Worm (Caenorhabditis elegans) whole organism, L4 larva: ENCODE results near the gene F20G2.1.

Source experiments
- T20F7.1 ChIP-seq: fragments of 200-800 bp; sonication (Bioruptor generic); optimal IDR thresholded peaks from 2 replicates; lab custom pipeline; 2018; ENCODE audit warnings: mild to moderate bottlenecking, missing genetic modification characterization, missing compliant biosample characterization
- Y105C5A.15 ChIP-seq: fragments of 200-800 bp; sonication (Bioruptor generic); IDR thresholded peaks from 2 replicates; pipeline ENCODE4 v1.3.6; 2022; ENCODE audit warnings: missing genetic modification characterization, missing compliant biosample characterization
- Y48G9A.11 ChIP-seq: fragments of 200-800 bp; sonication (Bioruptor generic); IDR thresholded peaks from 2 replicates; pipeline ENCODE4 v1.3.6; 2022; ENCODE audit warnings: missing genetic modification reagents, missing genetic modification characterization, missing compliant biosample characterization
- Y75B8A.6 ChIP-seq: fragments of 200-800 bp; sonication (Bioruptor generic); IDR thresholded peaks from 2 replicates; pipeline ENCODE4 v1.3.6; 2022; ENCODE audit warnings: missing genetic modification reagents, missing genetic modification characterization, missing compliant biosample characterization
- ZK546.5 ChIP-seq, 2 experiments: sonication (generic microtip); optimal IDR thresholded peaks; 2 replicates each; lab custom pipeline; 2017; ENCODE audit warnings: missing biosample characterization in 2 of 2, missing genetic modification characterization in 2 of 2
- aha-1 ChIP-seq: fragments of 150-350 bp; peaks from one replicate; lab custom pipeline; 2014; ENCODE audit warnings: missing biosample characterization, missing genetic modification characterization
- ceh-28 ChIP-seq: fragments of 150-350 bp; optimal IDR thresholded peaks from 2 replicates; lab custom pipeline; 2014; ENCODE audit warnings: missing biosample characterization, missing genetic modification reagents, missing genetic modification characterization
- ceh-44 ChIP-seq: fragments of 200-800 bp; sonication (Bioruptor generic); IDR thresholded peaks from 2 replicates; pipeline ENCODE4 v1.3.6; 2022; ENCODE audit warnings: missing genetic modification reagents, missing genetic modification characterization, missing compliant biosample characterization
- ceh-82 ChIP-seq: sonication (generic microtip); optimal IDR thresholded peaks from 2 replicates; lab custom pipeline; 2017; ENCODE audit warnings: missing biosample characterization, missing genetic modification characterization
- daf-12 ChIP-seq: fragments of 150-350 bp; optimal IDR thresholded peaks from 2 replicates; lab custom pipeline; 2014; ENCODE audit warnings: missing biosample characterization, missing genetic modification reagents, missing genetic modification characterization
- daf-16 ChIP-seq, 3 experiments: sonication (generic microtip); optimal IDR thresholded peaks; 2 replicates each; lab custom pipeline; 2016 to 2017; ENCODE audit warnings: missing genetic modification characterization in 3 of 3, missing genetic modification reagents in 3 of 3, mild to moderate bottlenecking in 2 of 3, missing compliant biosample characterization in 2 of 3, missing biosample characterization in 1 of 3, moderate library complexity in 1 of 3
- dmd-6 ChIP-seq: fragments of 200-800 bp; sonication (Bioruptor generic); IDR thresholded peaks from 2 replicates; pipeline ENCODE4 v1.3.6; 2022; ENCODE audit warnings: missing genetic modification reagents, missing genetic modification characterization, missing compliant biosample characterization
- dpl-1 ChIP-seq: fragments of 150-350 bp; optimal IDR thresholded peaks from 2 replicates; lab custom pipeline; 2014; ENCODE audit warnings: missing biosample characterization, missing genetic modification reagents, missing genetic modification characterization
- dve-1 ChIP-seq: sonication (generic microtip); optimal IDR thresholded peaks from 2 replicates; lab custom pipeline; 2017; ENCODE audit warnings: antibody characterized with exemption, mild to moderate bottlenecking, missing genetic modification characterization, missing compliant biosample characterization; ENCODE audit not compliant: insufficient read depth
- fkh-10 ChIP-seq: fragments of 150-350 bp; optimal IDR thresholded peaks from 2 replicates; lab custom pipeline; 2014; ENCODE audit warnings: missing biosample characterization, missing genetic modification reagents, missing genetic modification characterization
- hlh-11 ChIP-seq: fragments of 200-800 bp; sonication (Bioruptor generic); optimal IDR thresholded peaks from 2 replicates; lab custom pipeline; 2018; ENCODE audit warnings: mild to moderate bottlenecking, missing genetic modification characterization, missing compliant biosample characterization
- jun-1 ChIP-seq: fragments of 150-350 bp; optimal IDR thresholded peaks from 2 replicates; lab custom pipeline; 2014; ENCODE audit warnings: missing biosample characterization, missing genetic modification reagents, missing genetic modification characterization
- lin-1 ChIP-seq: fragments of 200-800 bp; sonication (Bioruptor generic); IDR thresholded peaks from 2 replicates; pipeline ENCODE4 v1.3.6; 2022; ENCODE audit warnings: missing genetic modification reagents, missing genetic modification characterization, missing compliant biosample characterization
- lir-3 ChIP-seq: sonication (generic microtip); optimal IDR thresholded peaks from 2 replicates; lab custom pipeline; 2016; ENCODE audit warnings: mild to moderate bottlenecking, missing genetic modification characterization, missing compliant biosample characterization
- lsy-2 ChIP-seq, 2 experiments: fragments of 150-350 bp in 1 of 2; sonication (generic microtip) in 1 of 2; optimal IDR thresholded peaks; 2 replicates each; lab custom pipeline; 2014 to 2017; ENCODE audit warnings: missing biosample characterization in 2 of 2, missing genetic modification characterization in 2 of 2
- mdl-1 ChIP-seq, 2 experiments: fragments of 150-350 bp in 1 of 2; sonication (generic microtip) in 1 of 2; optimal IDR thresholded peaks; 2 replicates each; lab custom pipeline; 2014 to 2017; ENCODE audit warnings: missing biosample characterization in 2 of 2, missing genetic modification characterization in 2 of 2
- mdt-29 ChIP-seq: fragments of 200-800 bp; sonication (Bioruptor generic); IDR thresholded peaks from 2 replicates; pipeline ENCODE4 v1.3.6; 2022; ENCODE audit warnings: missing genetic modification reagents, missing genetic modification characterization, missing compliant biosample characterization
- nhr-10 ChIP-seq: fragments of 150-350 bp; optimal IDR thresholded peaks from 2 replicates; lab custom pipeline; 2014; ENCODE audit warnings: missing biosample characterization, missing genetic modification characterization
- nhr-11 ChIP-seq: fragments of 150-350 bp; optimal IDR thresholded peaks from 2 replicates; lab custom pipeline; 2014; ENCODE audit warnings: missing biosample characterization, missing genetic modification characterization
- nhr-111 ChIP-seq: fragments of 200-800 bp; sonication (Bioruptor generic); optimal IDR thresholded peaks from 2 replicates; lab custom pipeline; 2018; ENCODE audit warnings: mild to moderate bottlenecking, missing genetic modification characterization, missing compliant biosample characterization
- nhr-28 ChIP-seq: fragments of 150-350 bp; optimal IDR thresholded peaks from 2 replicates; lab custom pipeline; 2014; ENCODE audit warnings: missing biosample characterization, missing genetic modification characterization
- nhr-41 ChIP-seq: fragments of 200-800 bp; sonication (Bioruptor generic); IDR thresholded peaks from 2 replicates; pipeline ENCODE4 v1.3.6; 2022; ENCODE audit warnings: missing genetic modification reagents, missing genetic modification characterization, missing compliant biosample characterization
- nhr-76 ChIP-seq: fragments of 150-350 bp; optimal IDR thresholded peaks from 2 replicates; lab custom pipeline; 2014; ENCODE audit warnings: missing biosample characterization, missing genetic modification characterization
- nhr-77 ChIP-seq: fragments of 150-350 bp; optimal IDR thresholded peaks from 2 replicates; lab custom pipeline; 2014; ENCODE audit warnings: missing biosample characterization, missing genetic modification characterization
- pqm-1 ChIP-seq: sonication (generic microtip); optimal IDR thresholded peaks from 2 replicates; lab custom pipeline; 2017; ENCODE audit warnings: missing biosample characterization, missing genetic modification characterization
- rbr-2 ChIP-seq: sonication (generic microtip); optimal IDR thresholded peaks from 2 replicates; lab custom pipeline; 2016; ENCODE audit warnings: missing genotype, missing genetic modification characterization, missing compliant biosample characterization
- saeg-2 ChIP-seq: fragments of 200-800 bp; sonication (Bioruptor generic); IDR thresholded peaks from 2 replicates; pipeline ENCODE4 v1.3.6; 2022; ENCODE audit warnings: missing genetic modification reagents, missing genetic modification characterization, missing compliant biosample characterization
- set-16 ChIP-seq: fragments of 200-800 bp; sonication (Bioruptor generic); IDR thresholded peaks from 2 replicates; pipeline ENCODE4 v1.3.6; 2022; ENCODE audit warnings: missing genetic modification reagents, missing genetic modification characterization, missing compliant biosample characterization
- spr-1 ChIP-seq: sonication (generic microtip); optimal IDR thresholded peaks from 2 replicates; lab custom pipeline; 2016; ENCODE audit warnings: mild to moderate bottlenecking, missing genetic modification characterization, missing compliant biosample characterization
- unc-130 ChIP-seq: sonication (generic microtip); optimal IDR thresholded peaks from 2 replicates; lab custom pipeline; 2016; ENCODE audit warnings: missing genetic modification reagents, missing genetic modification characterization, missing compliant biosample characterization
- unc-62 ChIP-seq, 3 experiments: fragments of 150-350 bp in 1 of 3; sonication (generic microtip); optimal IDR thresholded peaks in 2 of 3; peaks in 1 of 3; 1 replicate in 1 of 3; 2 replicates in 2 of 3; lab custom pipeline; 2014 to 2017; ENCODE audit warnings: missing biosample characterization in 3 of 3, missing genetic modification characterization in 3 of 3, missing genetic modification reagents in 3 of 3, missing genotype in 1 of 3
- zip-2 ChIP-seq: fragments of 150-350 bp; optimal IDR thresholded peaks from 2 replicates; lab custom pipeline; 2014; ENCODE audit warnings: missing biosample characterization, missing genetic modification characterization

The F20G2.1 gene

ce11 chrV:13782190-13782589 is 28.8 kb upstream of the F20G2.1 start, which contains the start of gene decr-1.1 (continued):
- TF ChIP-seq spr-1 (no peak), zip-2 (tag; lab: Kevin White, UChicago) (no peak), nhr-41 (GFP tag; lab: Robert Waterston, UW) (no peak), nhr-10 (tag; lab: Kevin White, UChicago) (peak; percentile 19), daf-12 (no peak), T20F7.1 (GFP tag; lab: Kevin White, UChicago) (peak; percentile 28), saeg-2 (GFP tag; lab: Robert Waterston, UW) (no peak), nhr-77 (tag; lab: Kevin White, UChicago) (peak; percentile 55), ceh-82 (no peak), jun-1 (tag; lab: Kevin White, UChicago) (no peak), dve-1 (tag; lab: Kevin White, UChicago) (peak; percentile 17), lsy-2 (tag; optimal IDR thresholded peaks at IDR 0.05; lab: Kevin White, UChicago) (no peak), hlh-11 (peak; percentile 20), set-16 (GFP tag; lab: Robert Waterston, UW) (no peak), dpl-1 (GFP tag; lab: Kevin White, UChicago) (no peak), ZK546.5 (tag; optimal IDR thresholded peaks at IDR 0.05; lab: Kevin White, UChicago) (no peak), Y105C5A.15 (GFP tag; lab: Robert Waterston, UW) (no peak), nhr-76 (tag; lab: Kevin White, UChicago) (no peak), ceh-44 (no peak), lin-1 (GFP tag; lab: Robert Waterston, UW) (no peak), mdl-1 (tag; optimal IDR thresholded peaks at IDR 0.05; lab: Kevin White, UChicago) (no peak), nhr-11 (tag; lab: Kevin White, UChicago) (no peak), nhr-111 (GFP tag; lab: Kevin White, UChicago) (no peak)

- TF ChIP-seq Y75B8A.6 (GFP tag; lab: Robert Waterston, UW) (no peak), unc-62 (GFP tag; optimal IDR thresholded peaks at IDR 0.05 in 1 of 2; lab: Kevin White, UChicago) (peak in 1 of 2 experiments; percentile 97), unc-62 (tag; optimal IDR thresholded peaks at IDR 0.05; lab: Kevin White, UChicago) (no peak)
- TF ChIP-seq, all 104 proteins: peak for 1
Observed at ce11 chrV:13780902-13781301, 27.5 kb upstream of the F20G2.1 start.

- TF ChIP-seq daf-16 (GFP tag; optimal IDR thresholded peaks at IDR 0.05; lab: Kevin White, UChicago) (peak in 1 of 2 experiments; percentile 70), daf-16 (tag; optimal IDR thresholded peaks at IDR 0.05; lab: Kevin White, UChicago) (no peak), ceh-28 (tag; lab: Kevin White, UChicago) (no peak), Y48G9A.11 (no peak), unc-62 (GFP tag; optimal IDR thresholded peaks at IDR 0.05 in 1 of 2; lab: Kevin White, UChicago) (peak in 1 of 2 experiments; percentile 85), unc-62 (tag; optimal IDR thresholded peaks at IDR 0.05; lab: Kevin White, UChicago) (no peak)
Observed at ce11 chrV:13777857-13778256, 24.5 kb upstream of the F20G2.1 start, which contains the start of gene F53C11.9. TSS of gene F53C11.9 (plus strand) at chrV:13778015.

- TF ChIP-seq lir-3 (tag; lab: Kevin White, UChicago) (no peak), nhr-28 (tag; lab: Kevin White, UChicago) (peak; percentile 19), unc-130 (GFP tag; lab: Kevin White, UChicago) (no peak), mdt-29 (GFP tag; lab: Robert Waterston, UW) (no peak), fkh-10 (GFP tag; lab: Kevin White, UChicago) (no peak), aha-1 (tag; lab: Kevin White, UChicago) (peak; percentile 77), pqm-1 (tag; lab: Kevin White, UChicago) (peak; percentile 7), rbr-2 (tag; lab: Kevin White, UChicago) (no peak), dmd-6 (peak; percentile 34; the same call in 1 of the 2 replicates), unc-62 (GFP tag; optimal IDR thresholded peaks at IDR 0.05 in 1 of 2; lab: Kevin White, UChicago) (peak in 1 of 2 experiments; percentile 19), unc-62 (tag; optimal IDR thresholded peaks at IDR 0.05; lab: Kevin White, UChicago) (no peak)
- TF ChIP-seq, all 104 proteins: peak for 5
Observed at ce11 chrV:13775529-13775928, 22.1 kb upstream of the F20G2.1 start, which contains the start of gene F53C11.1. TSS of gene F53C11.1 (plus strand) at chrV:13775796.
